Worm (Caenorhabditis elegans): ENCODE results near the gene cyp-34A8.

Gene cyp-34A8

ce11 chrV:3976964-3977363, 9.3 kb upstream of the cyp-34A8 start, which contains the start of gene str-83:
Gene str-83, plus strand, starts transcription at chrV:3977264.
- no peak for TF ChIP-seq nhr-25 (tag; optimal IDR thresholded peaks at IDR 0.05; ENCODE audit: borderline replicate concordance, insufficient read depth)
- TF ChIP-seq dpl-1 (GFP tag; optimal IDR thresholded peaks at IDR 0.05): no peak
- TF ChIP-seq T20F7.1 (GFP tag; optimal IDR thresholded peaks at IDR 0.05): no peak
- TF ChIP-seq Y75B8A.6 (GFP tag; IDR thresholded peaks at IDR 0.05): no peak
- no peak for TF ChIP-seq gei-8 (GFP tag; optimal IDR thresholded peaks at IDR 0.05)
- TF ChIP-seq hmg-1.1 (GFP tag; IDR thresholded peaks at IDR 0.05): no peak
- TF ChIP-seq spr-3 (GFP tag; optimal IDR thresholded peaks at IDR 0.05): no peak
- no peak for TF ChIP-seq ceh-82 (tag; optimal IDR thresholded peaks at IDR 0.05)
- no peak for TF ChIP-seq fos-1 (tag; optimal IDR thresholded peaks at IDR 0.05)
- no peak for TF ChIP-seq nhr-11 (tag; optimal IDR thresholded peaks at IDR 0.05)
- no peak for TF ChIP-seq lin-39 (tag; optimal IDR thresholded peaks at IDR 0.05)
- no peak for TF ChIP-seq snpc-4 (tag; optimal IDR thresholded peaks at IDR 0.05)

ce11 chrV:3974361-3974760, 6.7 kb upstream of the cyp-34A8 start, which contains the start of gene str-82:
Gene str-82, plus strand, starts transcription at chrV:3974661.
- TF ChIP-seq mxl-3 (GFP tag; optimal IDR thresholded peaks at IDR 0.05): no peak
- TF ChIP-seq Y48G9A.11 (GFP tag; IDR thresholded peaks at IDR 0.05): no peak
- no peak for TF ChIP-seq ceh-62 (tag; optimal IDR thresholded peaks at IDR 0.05)
- no peak for TF ChIP-seq tra-1 (GFP tag; IDR thresholded peaks at IDR 0.05)
- no peak for TF ChIP-seq nhr-25 (tag; optimal IDR thresholded peaks at IDR 0.05; ENCODE audit: borderline replicate concordance, insufficient read depth)
- no peak for TF ChIP-seq zip-11 (GFP tag; IDR thresholded peaks at IDR 0.05)
- TF ChIP-seq daf-16 (GFP tag; optimal IDR thresholded peaks at IDR 0.05): no peak
- no peak for TF ChIP-seq daf-16 (tag; optimal IDR thresholded peaks at IDR 0.05)
- TF ChIP-seq aly-2 (tag; optimal IDR thresholded peaks at IDR 0.05): no peak
- TF ChIP-seq dpl-1 (GFP tag; optimal IDR thresholded peaks at IDR 0.05): no peak
- no peak for TF ChIP-seq lin-38 (GFP tag; IDR thresholded peaks at IDR 0.05)
- no peak for TF ChIP-seq spr-3 (GFP tag; optimal IDR thresholded peaks at IDR 0.05)
- no peak for TF ChIP-seq nhr-42 (GFP tag; IDR thresholded peaks at IDR 0.05)

ce11 chrV:3972846-3973245, 5.2 kb upstream of the cyp-34A8 start, which contains the start of gene cyp-34A10:
Gene cyp-34A10, minus strand, starts transcription at chrV:3972991.
- peak; percentile 73 for TF ChIP-seq nhr-28 (tag; optimal IDR thresholded peaks at IDR 0.05)
- no peak for TF ChIP-seq lsy-2 (tag; optimal IDR thresholded peaks at IDR 0.05)
- TF ChIP-seq nhr-102 (tag; optimal IDR thresholded peaks at IDR 0.05): no peak
- TF ChIP-seq nhr-77 (tag; optimal IDR thresholded peaks at IDR 0.05): peak; percentile 73
- peak in 1 of 2 experiments; percentile 43 for TF ChIP-seq unc-62 (GFP tag; optimal IDR thresholded peaks at IDR 0.05 in 1 of 2)
- no peak for TF ChIP-seq unc-62 (tag; optimal IDR thresholded peaks at IDR 0.05)
- no peak for TF ChIP-seq daf-16 (GFP tag; optimal IDR thresholded peaks at IDR 0.05)
- peak; percentile 13 for TF ChIP-seq daf-16 (tag; optimal IDR thresholded peaks at IDR 0.05)
- no peak for TF ChIP-seq mdl-1 (tag; optimal IDR thresholded peaks at IDR 0.05)
- no peak for TF ChIP-seq aly-2 (tag; optimal IDR thresholded peaks at IDR 0.05)

ce11 chrV:3970410-3970809, 2.8 kb upstream of the cyp-34A8 start, which contains the start of gene cyp-34A9:
Gene cyp-34A9, minus strand, starts transcription at chrV:3970540.
- TF ChIP-seq Y105C5A.15 (GFP tag; IDR thresholded peaks at IDR 0.05) (no peak), nhr-102 (tag; optimal IDR thresholded peaks at IDR 0.05) (peak; percentile 53), lsy-2 (tag; optimal IDR thresholded peaks at IDR 0.05) (no peak), dve-1 (tag; optimal IDR thresholded peaks at IDR 0.05; ENCODE audit: insufficient read depth) (peak; percentile 75), nhr-42 (GFP tag; IDR thresholded peaks at IDR 0.05) (0 out of 2 replicates have a peak, but pooled peaks have one; percentile 21), pqm-1 (tag; optimal IDR thresholded peaks at IDR 0.05) (peak; percentile 64), ctbp-1 (GFP tag; IDR thresholded peaks at IDR 0.05) (no peak), ceh-82 (tag; optimal IDR thresholded peaks at IDR 0.05) (no peak), F44E2.7 (GFP tag; IDR thresholded peaks at IDR 0.05) (no peak), daf-16 (GFP tag; optimal IDR thresholded peaks at IDR 0.05) (no peak), daf-16 (tag; optimal IDR thresholded peaks at IDR 0.05) (peak; percentile 88), nhr-77 (tag; optimal IDR thresholded peaks at IDR 0.05) (peak; percentile 99), hlh-30 (tag; optimal IDR thresholded peaks at IDR 0.05; ENCODE audit: insufficient read depth) (peak; percentile 27), nhr-28 (tag; optimal IDR thresholded peaks at IDR 0.05) (peak; percentile 99), nhr-25 (tag; optimal IDR thresholded peaks at IDR 0.05; ENCODE audit: borderline replicate concordance, insufficient read depth) (no peak), hlh-11 (tag; optimal IDR thresholded peaks at IDR 0.05) (peak; percentile 56), egl-43 (GFP tag; IDR thresholded peaks at IDR 0.05) (no peak), dmd-6 (GFP tag; IDR thresholded peaks at IDR 0.05) (peak; percentile 84)
